Fruit fly (Drosophila melanogaster) whole organism, embryonic: Measurements from ENCODE around the gene Mrgn1.

Source experiments
- CG1529 ChIP-seq: fragments of 200-800 bp; sonication (Bioruptor generic); optimal IDR thresholded peaks from 3 replicates; lab custom pipeline; 2018; ENCODE audit warnings: missing biosample characterization, missing genetic modification characterization
- Rx ChIP-seq: fragments of 200-800 bp; sonication (Bioruptor generic); IDR thresholded peaks from 2 replicates; pipeline ENCODE4 v1.3.6; 2022; ENCODE audit warnings: missing biosample characterization, missing genetic modification characterization
- insv ChIP-seq, 2 experiments: fragments of 200-800 bp; sonication (Bioruptor generic); optimal IDR thresholded peaks; 3 replicates each; lab custom pipeline; 2016 to 2018; ENCODE audit warnings: missing biosample characterization in 2 of 2, missing genetic modification characterization in 2 of 2
- psq ChIP-seq: fragments of 200-800 bp; sonication (Bioruptor generic); optimal IDR thresholded peaks from 2 replicates; lab custom pipeline; 2017; ENCODE audit warnings: missing biosample characterization, missing genetic modification characterization
- salm ChIP-seq: fragments of 200-800 bp; sonication (Bioruptor generic); optimal IDR thresholded peaks from 2 replicates; lab custom pipeline; 2018; ENCODE audit warnings: missing biosample characterization, mild to moderate bottlenecking, missing genetic modification characterization
- sna ChIP-seq: fragments of 200-800 bp; sonication (Bioruptor generic); IDR thresholded peaks from 2 replicates; pipeline ENCODE4 v1.3.6; 2022; ENCODE audit warnings: missing biosample characterization, missing genetic modification characterization; ENCODE audit not compliant: partially characterized antibody

DNA sequence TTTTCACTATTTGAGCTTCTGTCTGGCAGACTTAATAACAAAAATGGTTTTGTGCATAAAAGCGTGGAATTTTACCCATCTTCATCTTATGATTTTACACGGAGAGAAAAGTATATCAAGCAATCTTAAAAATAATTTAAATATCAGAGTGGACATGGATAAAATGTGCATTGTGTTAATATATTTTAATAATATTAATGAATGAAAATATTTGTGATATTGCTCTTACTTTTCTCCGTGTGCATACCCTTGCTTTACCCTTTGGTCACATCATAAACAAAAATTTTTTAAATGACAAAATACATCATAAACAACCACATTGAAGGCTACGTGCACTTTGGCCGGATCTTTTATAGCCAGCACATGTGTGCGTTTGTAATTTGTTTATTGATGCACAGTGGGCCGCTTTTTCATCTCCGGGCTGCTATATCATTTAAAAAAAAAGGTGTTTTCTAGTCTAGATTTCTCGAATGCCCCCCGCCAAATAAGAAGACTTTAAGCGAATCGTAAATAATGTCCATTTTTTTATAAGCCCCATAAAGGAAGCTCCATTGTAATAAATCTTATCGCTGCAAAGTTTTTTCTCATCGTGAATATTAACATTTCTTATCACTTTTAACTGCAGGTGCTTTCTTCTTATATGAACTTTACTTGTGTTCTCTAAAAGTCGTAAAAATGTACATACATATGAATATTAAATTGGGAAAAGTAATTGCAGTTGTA is 42.8 kb upstream of the Mrgn1 start:
- TF ChIP-seq sna (GFP tag; lab: Robert Waterston, UW) = no peak
- TF ChIP-seq CG1529 (GFP tag; lab: Kevin White, UChicago) = no peak
- TF ChIP-seq salm (tag; lab: Kevin White, UChicago) = peak; percentile 27
- TF ChIP-seq insv (GFP tag; optimal IDR thresholded peaks at IDR 0.05; lab: Kevin White, UChicago) = no peak
- TF ChIP-seq psq (GFP tag; lab: Kevin White, UChicago) = no peak
- peak; percentile 8; the same call in 1 of the 2 replicates for TF ChIP-seq Rx (GFP tag; lab: Robert Waterston, UW)
